Fruit fly (Drosophila melanogaster) whole organism, prepupa: Measurements from ENCODE around the gene CG17026.

Experiments used
- CG10631 ChIP-seq: fragments of 200-800 bp; sonication (Bioruptor generic); optimal IDR thresholded peaks from 2 replicates; lab custom pipeline; 2016; ENCODE audit warnings: missing biosample characterization, missing genetic modification characterization
- CG11902 ChIP-seq: fragments of 200-800 bp; sonication (Bioruptor generic); optimal IDR thresholded peaks from 3 replicates; lab custom pipeline; 2016; ENCODE audit warnings: missing biosample characterization, missing genetic modification characterization
- CG16779 ChIP-seq: fragments of 200-800 bp; sonication (Bioruptor generic); optimal IDR thresholded peaks from 3 replicates; lab custom pipeline; 2017; ENCODE audit warnings: missing biosample characterization, mild to moderate bottlenecking, missing genetic modification characterization
- CG3032 ChIP-seq: fragments of 200-800 bp; optimal IDR thresholded peaks from 2 replicates; lab custom pipeline; 2019; ENCODE audit warnings: missing biosample characterization, mild to moderate bottlenecking, missing genetic modification characterization, moderate library complexity
- CG3919 ChIP-seq: fragments of 200-800 bp; sonication (Bioruptor generic); optimal IDR thresholded peaks from 3 replicates; lab custom pipeline; 2016; ENCODE audit warnings: missing biosample characterization, missing genetic modification characterization
- CG6792 ChIP-seq: fragments of 200-800 bp; sonication (Bioruptor generic); optimal IDR thresholded peaks from 3 replicates; lab custom pipeline; 2016; ENCODE audit warnings: missing biosample characterization, missing genetic modification characterization
- CG6808 ChIP-seq: fragments of 200-800 bp; sonication (Bioruptor generic); optimal IDR thresholded peaks from 3 replicates; lab custom pipeline; 2017; ENCODE audit warnings: missing biosample characterization, missing genetic modification characterization, mild to moderate bottlenecking, moderate library complexity, missing genetic modification reagents
- CG7368 ChIP-seq: fragments of 200-800 bp; sonication (Bioruptor generic); optimal IDR thresholded peaks from 3 replicates; lab custom pipeline; 2016; ENCODE audit warnings: missing biosample characterization, missing genetic modification characterization
- CG8632 ChIP-seq: fragments of 200-800 bp; sonication (Bioruptor generic); optimal IDR thresholded peaks from 3 replicates; lab custom pipeline; 2016; ENCODE audit warnings: missing biosample characterization, missing genetic modification characterization
- CG9139 ChIP-seq: fragments of 200-800 bp; sonication (Bioruptor generic); optimal IDR thresholded peaks from 3 replicates; lab custom pipeline; 2017; ENCODE audit warnings: missing biosample characterization, mild to moderate bottlenecking, missing genetic modification characterization
- Eip75B ChIP-seq: fragments of 200-800 bp; sonication (Bioruptor generic); optimal IDR thresholded peaks from 3 replicates; lab custom pipeline; 2016; ENCODE audit warnings: missing biosample characterization, missing genetic modification characterization
- Eip78C ChIP-seq: fragments of 200-800 bp; sonication (Bioruptor generic); peaks from one replicate; lab custom pipeline; 2016; ENCODE audit warnings: missing biosample characterization, missing genetic modification characterization
- Eip93F ChIP-seq: fragments of 200-800 bp; sonication (Bioruptor generic); optimal IDR thresholded peaks from 2 replicates; lab custom pipeline; 2016; ENCODE audit warnings: missing biosample characterization, mild to moderate bottlenecking, missing genetic modification characterization
- Ets21C ChIP-seq: fragments of 200-800 bp; sonication (Bioruptor generic); optimal IDR thresholded peaks from 3 replicates; lab custom pipeline; 2016; ENCODE audit warnings: missing biosample characterization, missing genetic modification characterization
- Hr38 ChIP-seq: sonication (Bioruptor generic); optimal IDR thresholded peaks from 2 replicates; lab custom pipeline; 2016; ENCODE audit warnings: missing biosample characterization, missing genetic modification characterization
- Hr4 ChIP-seq: fragments of 200-800 bp; sonication (Bioruptor generic); optimal IDR thresholded peaks from 3 replicates; lab custom pipeline; 2016; ENCODE audit warnings: missing biosample characterization, missing genetic modification characterization
- Lpt ChIP-seq: fragments of 200-800 bp; sonication (Bioruptor generic); optimal IDR thresholded peaks from 3 replicates; lab custom pipeline; 2016; ENCODE audit warnings: missing biosample characterization, missing genetic modification characterization
- OdsH ChIP-seq: fragments of 200-800 bp; sonication (Bioruptor generic); optimal IDR thresholded peaks from 3 replicates; lab custom pipeline; 2016; ENCODE audit warnings: missing biosample characterization, missing genetic modification characterization
- Smox ChIP-seq: fragments of 200-800 bp; sonication (Bioruptor generic); optimal IDR thresholded peaks from 3 replicates; lab custom pipeline; 2016; ENCODE audit warnings: missing biosample characterization, missing genetic modification characterization
- Sox102F ChIP-seq: fragments of 200-800 bp; sonication (Bioruptor generic); optimal IDR thresholded peaks from 2 replicates; lab custom pipeline; 2016; ENCODE audit warnings: missing biosample characterization, mild to moderate bottlenecking, missing genetic modification characterization
- Sox14 ChIP-seq: fragments of 200-800 bp; sonication (Bioruptor generic); optimal IDR thresholded peaks from 3 replicates; lab custom pipeline; 2016; ENCODE audit warnings: missing biosample characterization, missing genetic modification characterization
- Sox15 ChIP-seq: fragments of 200-800 bp; sonication (Bioruptor generic); optimal IDR thresholded peaks from 3 replicates; lab custom pipeline; 2016; ENCODE audit warnings: missing biosample characterization, missing genetic modification characterization
- achi ChIP-seq: fragments of 200-800 bp; sonication (Bioruptor generic); optimal IDR thresholded peaks from 3 replicates; lab custom pipeline; 2016; ENCODE audit warnings: missing biosample characterization, missing genetic modification characterization
- acj6 ChIP-seq: fragments of 200-800 bp; sonication (Bioruptor generic); optimal IDR thresholded peaks from 3 replicates; lab custom pipeline; 2016; ENCODE audit warnings: missing biosample characterization, missing genetic modification characterization
- dac ChIP-seq: fragments of 200-800 bp; sonication (Bioruptor generic); optimal IDR thresholded peaks from 2 replicates; lab custom pipeline; 2017; ENCODE audit warnings: missing biosample characterization, mild to moderate bottlenecking, missing genetic modification characterization
- dsx ChIP-seq: fragments of 200-800 bp; optimal IDR thresholded peaks from 3 replicates; lab custom pipeline; 2019; ENCODE audit warnings: missing biosample characterization, mild to moderate bottlenecking, missing genetic modification characterization, moderate library complexity; ENCODE audit not compliant: poor library complexity, severe bottlenecking
- eg ChIP-seq: fragments of 200-800 bp; sonication (Bioruptor generic); IDR thresholded peaks from 3 replicates; pipeline ENCODE4 v1.3.6; 2022; ENCODE audit warnings: missing biosample characterization, missing genetic modification characterization
- esn ChIP-seq: fragments of 200-800 bp; sonication (Bioruptor generic); optimal IDR thresholded peaks from 2 replicates; lab custom pipeline; 2016; ENCODE audit warnings: missing biosample characterization, mild to moderate bottlenecking, missing genetic modification characterization, moderate library complexity
- fd85E ChIP-seq: fragments of 200-800 bp; sonication (Bioruptor generic); optimal IDR thresholded peaks from 3 replicates; lab custom pipeline; 2016; ENCODE audit warnings: missing biosample characterization, missing genetic modification characterization
- fkh ChIP-seq: fragments of 200-800 bp; sonication (Bioruptor generic); optimal IDR thresholded peaks from 3 replicates; lab custom pipeline; 2017; ENCODE audit warnings: missing biosample characterization, mild to moderate bottlenecking, missing genetic modification characterization, moderate library complexity
- net ChIP-seq: fragments of 200-800 bp; sonication (Bioruptor generic); optimal IDR thresholded peaks from 3 replicates; lab custom pipeline; 2016; ENCODE audit warnings: missing biosample characterization, missing genetic modification characterization
- salr ChIP-seq, 2 experiments: fragments of 200-800 bp; sonication (Bioruptor generic); optimal IDR thresholded peaks; 3 replicates each; lab custom pipeline; 2016 to 2018; ENCODE audit warnings: missing biosample characterization in 2 of 2, missing genetic modification characterization in 2 of 2, mild to moderate bottlenecking in 1 of 2
- ss ChIP-seq, 2 experiments: fragments of 200-800 bp; sonication (Bioruptor generic); optimal IDR thresholded peaks; 2 replicates in 1 of 2; 3 replicates in 1 of 2; lab custom pipeline; 2017 to 2018; ENCODE audit warnings: mild to moderate bottlenecking in 2 of 2, missing biosample characterization in 2 of 2, missing genetic modification characterization in 2 of 2, moderate library complexity in 1 of 2
- svp ChIP-seq: fragments of 200-800 bp; sonication (Bioruptor generic); peaks from one replicate; lab custom pipeline; 2016; ENCODE audit warnings: missing biosample characterization, missing genetic modification characterization
- topi ChIP-seq: fragments of 200-800 bp; sonication (Bioruptor generic); optimal IDR thresholded peaks from 3 replicates; lab custom pipeline; 2016; ENCODE audit warnings: missing biosample characterization, missing genetic modification characterization
- vri ChIP-seq: fragments of 200-800 bp; sonication (Bioruptor generic); optimal IDR thresholded peaks from 3 replicates; lab custom pipeline; 2016; ENCODE audit warnings: missing biosample characterization, mild to moderate bottlenecking, missing genetic modification characterization

The CG17026 gene

dm6 chr3L:16024276-16025019 is 49.3 kb downstream of the CG17026 start (continued):
- TF ChIP-seq Sox15 (GFP tag; lab: Kevin White, UChicago), result peak; percentile 41
- TF ChIP-seq achi (GFP tag; lab: Kevin White, UChicago), result peak; percentile 55
- TF ChIP-seq Smox (GFP tag; lab: Kevin White, UChicago), result peak; percentile 63
- peak; percentile 65 for TF ChIP-seq CG6808 (GFP tag; lab: Kevin White, UChicago)
- peak; percentile 31 for TF ChIP-seq CG11902 (GFP tag; lab: Kevin White, UChicago)
- peak; percentile 54 for TF ChIP-seq CG10631 (GFP tag; lab: Kevin White, UChicago)
- TF ChIP-seq Sox14 (GFP tag; lab: Kevin White, UChicago), result peak; percentile 62
- peak; percentile 27 to 63 for TF ChIP-seq ss (GFP tag; optimal IDR thresholded peaks at IDR 0.05; lab: Kevin White, UChicago)
- TF ChIP-seq Sox102F (GFP tag; lab: Kevin White, UChicago), result peak; percentile 69
- no peak for TF ChIP-seq CG9139 (GFP tag; lab: Kevin White, UChicago)
- TF ChIP-seq CG3919, result peak; percentile 57
- peak; percentile 15 for TF ChIP-seq CG16779 (tag; lab: Kevin White, UChicago)
- peak; percentile 18 for TF ChIP-seq vri (GFP tag; lab: Kevin White, UChicago)
- peak; percentile 66 for TF ChIP-seq CG6792
- peak; percentile 70 for TF ChIP-seq topi (GFP tag; lab: Kevin White, UChicago)
- TF ChIP-seq svp (GFP tag; lab: Kevin White, UChicago), result peak; percentile 89
- TF ChIP-seq Eip93F (GFP tag; lab: Kevin White, UChicago), result no peak
- TF ChIP-seq acj6 (GFP tag; lab: Kevin White, UChicago), result peak; percentile 51
- TF ChIP-seq CG7368 (GFP tag; lab: Kevin White, UChicago), result peak; percentile 17
- peak; percentile 64 for TF ChIP-seq CG3032 (tag; lab: Kevin White, UChicago)
- TF ChIP-seq OdsH, result peak; percentile 65
- TF ChIP-seq Eip78C (GFP tag; lab: Kevin White, UChicago), result peak; percentile 94
- no peak for TF ChIP-seq fd85E
- TF ChIP-seq CG8632, result peak; percentile 47
- peak; percentile 33 for TF ChIP-seq dsx (GFP tag; lab: Kevin White, UChicago)
- TF ChIP-seq Hr38 (GFP tag; lab: Kevin White, UChicago), result no peak
- TF ChIP-seq salr (GFP tag; optimal IDR thresholded peaks at IDR 0.05; lab: Kevin White, UChicago), result peak; percentile 1 to 60
- TF ChIP-seq dac, result no peak
- TF ChIP-seq Lpt (GFP tag; lab: Kevin White, UChicago), result peak; percentile 24
- TF ChIP-seq Ets21C (GFP tag; lab: Kevin White, UChicago), result peak; percentile 42
- TF ChIP-seq fkh, result no peak
- TF ChIP-seq Hr4 (GFP tag; lab: Kevin White, UChicago), result peak; percentile 65
- TF ChIP-seq net, result peak; percentile 45
- no peak for TF ChIP-seq eg (GFP tag; lab: Robert Waterston, UW)

dm6 chr3L:16025020-16025680 is 50.0 kb downstream of the CG17026 start:
- TF ChIP-seq Eip93F (GFP tag; lab: Kevin White, UChicago) (no peak), esn (peak; percentile 13), Hr4 (GFP tag; lab: Kevin White, UChicago) (no peak), Eip78C (GFP tag; lab: Kevin White, UChicago) (no peak), svp (GFP tag; lab: Kevin White, UChicago) (peak; percentile 32), Eip75B (no peak), CG3032 (tag; lab: Kevin White, UChicago) (no peak)
